Fruit fly (Drosophila melanogaster) whole organism, adult: ENCODE data around the gene sicily.

Experiments used
- CG11617 ChIP-seq: fragments of 200-800 bp; sonication (Bioruptor generic); optimal IDR thresholded peaks from 2 replicates; lab custom pipeline; 2017; ENCODE audit warnings: mild to moderate bottlenecking, missing biosample characterization, missing genetic modification reagents, missing genetic modification characterization
- CG12768 ChIP-seq: fragments of 200-800 bp; sonication (Bioruptor generic); optimal IDR thresholded peaks from 2 replicates; lab custom pipeline; 2017; ENCODE audit warnings: missing biosample characterization, missing genetic modification characterization, mild to moderate bottlenecking, moderate library complexity, missing genetic modification reagents
- CG14711 ChIP-seq: fragments of 200-800 bp; sonication (Bioruptor generic); optimal IDR thresholded peaks from 2 replicates; lab custom pipeline; 2018; ENCODE audit warnings: missing biosample characterization, mild to moderate bottlenecking, missing genetic modification characterization, moderate library complexity
- CG1620 ChIP-seq: fragments of 200-800 bp; sonication (Bioruptor generic); optimal IDR thresholded peaks from 2 replicates; lab custom pipeline; 2016; ENCODE audit warnings: missing biosample characterization, missing genetic modification characterization
- CG33017 ChIP-seq: fragments of 200-800 bp; sonication (Bioruptor generic); optimal IDR thresholded peaks from 2 replicates; lab custom pipeline; 2018; ENCODE audit warnings: missing biosample characterization, mild to moderate bottlenecking, missing genetic modification characterization, moderate library complexity
- CG5204 ChIP-seq: fragments of 200-800 bp; sonication (Bioruptor generic); optimal IDR thresholded peaks from 2 replicates; lab custom pipeline; 2016; ENCODE audit warnings: missing biosample characterization, missing genetic modification characterization
- CG7045 ChIP-seq: fragments of 200-800 bp; sonication (Bioruptor generic); optimal IDR thresholded peaks from 2 replicates; lab custom pipeline; 2017; ENCODE audit warnings: missing biosample characterization, mild to moderate bottlenecking, missing genetic modification characterization
- CG7101 ChIP-seq: fragments of 200-800 bp; sonication (Bioruptor generic); optimal IDR thresholded peaks from 2 replicates; lab custom pipeline; 2018; ENCODE audit warnings: missing biosample characterization, mild to moderate bottlenecking, missing genetic modification characterization, moderate library complexity
- Clk ChIP-seq: fragments of 200-800 bp; sonication (Bioruptor generic); optimal IDR thresholded peaks from 2 replicates; lab custom pipeline; 2017; ENCODE audit warnings: missing biosample characterization, missing genetic modification characterization
- Crg-1 ChIP-seq: fragments of 200-800 bp; sonication (Bioruptor generic); optimal IDR thresholded peaks from 2 replicates; lab custom pipeline; 2016; ENCODE audit warnings: missing biosample characterization, missing genetic modification characterization
- Hr96 ChIP-seq: fragments of 200-800 bp; sonication (Bioruptor generic); optimal IDR thresholded peaks from 2 replicates; lab custom pipeline; 2016; ENCODE audit warnings: missing biosample characterization, missing genetic modification characterization
- Mnt ChIP-seq: fragments of 200-800 bp; sonication (Bioruptor generic); optimal IDR thresholded peaks from 2 replicates; lab custom pipeline; 2016; ENCODE audit warnings: missing biosample characterization, mild to moderate bottlenecking, missing genetic modification characterization
- bab1 ChIP-seq: fragments of 200-800 bp; sonication (Bioruptor generic); optimal IDR thresholded peaks from 3 replicates; lab custom pipeline; 2019; ENCODE audit warnings: missing biosample characterization, mild to moderate bottlenecking, missing genetic modification characterization, moderate library complexity
- cic ChIP-seq: fragments of 200-800 bp; sonication (Bioruptor generic); optimal IDR thresholded peaks from 2 replicates; lab custom pipeline; 2017; ENCODE audit warnings: missing biosample characterization, mild to moderate bottlenecking, missing genetic modification characterization, moderate library complexity
- cnc ChIP-seq, 2 experiments: fragments of >200 bp; optimal IDR thresholded peaks; 2 replicates each; lab custom pipeline; 2017
- kay ChIP-seq: fragments of 200-800 bp; sonication (Bioruptor generic); peaks from one replicate; lab custom pipeline; 2016; ENCODE audit warnings: missing biosample characterization, missing genetic modification characterization, borderline replicate concordance
- ovo ChIP-seq: fragments of 200-800 bp; sonication (Bioruptor generic); optimal IDR thresholded peaks from 2 replicates; lab custom pipeline; 2016; ENCODE audit warnings: missing biosample characterization, missing genetic modification characterization
- pad ChIP-seq: fragments of 200-800 bp; sonication (Bioruptor generic); optimal IDR thresholded peaks from 3 replicates; lab custom pipeline; 2017; ENCODE audit warnings: missing biosample characterization, missing genetic modification characterization, mild to moderate bottlenecking, moderate library complexity, missing genetic modification reagents
- tj ChIP-seq: fragments of 200-800 bp; sonication (Bioruptor generic); optimal IDR thresholded peaks from 3 replicates; lab custom pipeline; 2017; ENCODE audit warnings: missing biosample characterization, mild to moderate bottlenecking, missing genetic modification characterization, moderate library complexity
- toe ChIP-seq: fragments of 200-800 bp; sonication (Bioruptor generic); optimal IDR thresholded peaks from 2 replicates; lab custom pipeline; 2016; ENCODE audit warnings: missing biosample characterization, missing genetic modification characterization

Gene sicily

dm6 chrX:11886976-11887375 lies 4.6 kb upstream of the sicily start, which contains the start of the genes CG10353 and SelG:
Gene CG10353 (minus strand): TSS chrX:11887162.
Gene SelG (plus strand): TSS chrX:11887284.
- TF ChIP-seq CG7045 (GFP tag; lab: Kevin White, UChicago) (no peak), bab1 (GFP tag; lab: Kevin White, UChicago) (peak; percentile 77), CG33017 (tag; lab: Kevin White, UChicago) (no peak), Mnt (GFP tag; lab: Kevin White, UChicago) (peak; percentile 75), CG1620 (peak; percentile 78), CG11617 (GFP tag; lab: Kevin White, UChicago) (peak; percentile 41), cnc (optimal IDR thresholded peaks at IDR 0.05; lab: Kevin White, UChicago) (peak; percentile 31 to 84), ovo (GFP tag; lab: Kevin White, UChicago) (no peak), Crg-1 (GFP tag; lab: Kevin White, UChicago) (peak; percentile 61), pad (GFP tag; lab: Kevin White, UChicago) (peak; percentile 61), CG12768 (peak; percentile 7), toe (GFP tag; lab: Kevin White, UChicago) (peak; percentile 36), Hr96 (GFP tag; lab: Kevin White, UChicago) (no peak), CG7101 (peak; percentile 77), CG14711 (peak; percentile 55), tj (GFP tag; lab: Kevin White, UChicago) (peak; percentile 39)

dm6 chrX:11888142-11888541 lies 3.4 kb upstream of the sicily start, which contains the start of gene CG1840:
Gene CG1840 (plus strand): TSS chrX:11888352.
- TF ChIP-seq kay (GFP tag; lab: Kevin White, UChicago): no peak
- TF ChIP-seq pad (GFP tag; lab: Kevin White, UChicago): no peak
- TF ChIP-seq CG33017 (tag; lab: Kevin White, UChicago): no peak
- peak; percentile 40 for TF ChIP-seq CG7101
- no peak for TF ChIP-seq CG11617 (GFP tag; lab: Kevin White, UChicago)
- no peak for TF ChIP-seq CG5204
- peak in 1 of 2 experiments; percentile 39 for TF ChIP-seq cnc (optimal IDR thresholded peaks at IDR 0.05; lab: Kevin White, UChicago)
- no peak for TF ChIP-seq CG12768
- TF ChIP-seq CG7045 (GFP tag; lab: Kevin White, UChicago): no peak
- TF ChIP-seq tj (GFP tag; lab: Kevin White, UChicago): no peak
- TF ChIP-seq CG14711: peak; percentile 39
- TF ChIP-seq toe (GFP tag; lab: Kevin White, UChicago): no peak
- TF ChIP-seq Hr96 (GFP tag; lab: Kevin White, UChicago): no peak
- no peak for TF ChIP-seq cic
- no peak for TF ChIP-seq CG1620
- no peak for TF ChIP-seq Clk
- peak; percentile 21 for TF ChIP-seq Mnt (GFP tag; lab: Kevin White, UChicago)
- TF ChIP-seq ovo (GFP tag; lab: Kevin White, UChicago): no peak
- peak; percentile 48 for TF ChIP-seq bab1 (GFP tag; lab: Kevin White, UChicago)
- TF ChIP-seq Crg-1 (GFP tag; lab: Kevin White, UChicago): peak; percentile 5

dm6 chrX:11893643-11894042 lies 2.1 kb downstream of the sicily start, which contains the start of gene wisp:
Gene wisp (plus strand): TSS chrX:11893943.
- TF ChIP-seq CG5204 (no peak), pad (GFP tag; lab: Kevin White, UChicago) (no peak), toe (GFP tag; lab: Kevin White, UChicago) (no peak), CG7045 (GFP tag; lab: Kevin White, UChicago) (no peak), CG33017 (tag; lab: Kevin White, UChicago) (no peak), CG12768 (no peak), CG11617 (GFP tag; lab: Kevin White, UChicago) (no peak), Clk (no peak), cic (no peak), cnc (optimal IDR thresholded peaks at IDR 0.05; lab: Kevin White, UChicago) (no peak), Crg-1 (GFP tag; lab: Kevin White, UChicago) (no peak), Hr96 (GFP tag; lab: Kevin White, UChicago) (no peak), kay (GFP tag; lab: Kevin White, UChicago) (no peak), CG1620 (no peak), CG7101 (no peak)

- TF ChIP-seq toe (GFP tag; lab: Kevin White, UChicago) (no peak), ovo (GFP tag; lab: Kevin White, UChicago) (peak; percentile 79), pad (GFP tag; lab: Kevin White, UChicago) (peak; percentile 99)
Observed at dm6 chrX:11894198-11894597, 2.7 kb downstream of the sicily start.

- no peak for TF ChIP-seq toe (GFP tag; lab: Kevin White, UChicago)
- TF ChIP-seq kay (GFP tag; lab: Kevin White, UChicago): no peak
- no peak for TF ChIP-seq CG5204
- TF ChIP-seq cnc (optimal IDR thresholded peaks at IDR 0.05; lab: Kevin White, UChicago): no peak
- no peak for TF ChIP-seq CG11617 (GFP tag; lab: Kevin White, UChicago)
- TF ChIP-seq Clk: no peak
- TF ChIP-seq Hr96 (GFP tag; lab: Kevin White, UChicago): no peak
- TF ChIP-seq tj (GFP tag; lab: Kevin White, UChicago): no peak
- no peak for TF ChIP-seq CG7101
Observed at dm6 chrX:11895141-11895540, 3.6 kb downstream of the sicily start.

- no peak for TF ChIP-seq Clk
- TF ChIP-seq Crg-1 (GFP tag; lab: Kevin White, UChicago): no peak
- TF ChIP-seq pad (GFP tag; lab: Kevin White, UChicago): no peak
- no peak for TF ChIP-seq CG33017 (tag; lab: Kevin White, UChicago)
- TF ChIP-seq Mnt (GFP tag; lab: Kevin White, UChicago): peak; percentile 35
- no peak for TF ChIP-seq cic
- no peak for TF ChIP-seq Hr96 (GFP tag; lab: Kevin White, UChicago)
- no peak for TF ChIP-seq CG11617 (GFP tag; lab: Kevin White, UChicago)
- TF ChIP-seq kay (GFP tag; lab: Kevin White, UChicago): no peak
- TF ChIP-seq toe (GFP tag; lab: Kevin White, UChicago): no peak
- TF ChIP-seq CG5204: no peak
- TF ChIP-seq bab1 (GFP tag; lab: Kevin White, UChicago): peak; percentile 23
- peak; percentile 12 for TF ChIP-seq CG7101
- no peak for TF ChIP-seq CG14711
- no peak for TF ChIP-seq ovo (GFP tag; lab: Kevin White, UChicago)
- TF ChIP-seq tj (GFP tag; lab: Kevin White, UChicago): peak; percentile 56
- TF ChIP-seq CG7045 (GFP tag; lab: Kevin White, UChicago): no peak
- no peak for TF ChIP-seq CG12768
- no peak for TF ChIP-seq cnc (optimal IDR thresholded peaks at IDR 0.05; lab: Kevin White, UChicago)
- peak; percentile 32 for TF ChIP-seq CG1620
Observed at dm6 chrX:11905144-11905543, 13.6 kb downstream of the sicily start, which contains the start of gene Upf1. Gene Upf1 (minus strand): TSS chrX:11905371.
